Worm (Caenorhabditis elegans) whole organism, L2 larva: Measurements from ENCODE around the gene Y37D8A.26.

ENCODE experiments used
- F13H6.1 ChIP-seq: sonication (generic microtip); optimal IDR thresholded peaks from 2 replicates; lab custom pipeline; 2016; ENCODE audit warnings: missing genetic modification characterization, missing compliant biosample characterization
- Y55F3AM.14 ChIP-seq: fragments of 200-800 bp; sonication (Bioruptor generic); optimal IDR thresholded peaks from 2 replicates; lab custom pipeline; 2018; ENCODE audit warnings: mild to moderate bottlenecking, missing genetic modification characterization, missing compliant biosample characterization
- ZK546.5 ChIP-seq: sonication (generic microtip); optimal IDR thresholded peaks from 2 replicates; lab custom pipeline; 2017; ENCODE audit warnings: missing biosample characterization, missing genetic modification characterization
- aly-2 ChIP-seq: fragments of 150-350 bp; optimal IDR thresholded peaks from 2 replicates; lab custom pipeline; 2014; ENCODE audit warnings: missing biosample characterization, missing genetic modification characterization
- blmp-1 ChIP-seq: sonication (generic microtip); optimal IDR thresholded peaks from 2 replicates; lab custom pipeline; 2017; ENCODE audit warnings: missing genetic modification characterization, mild to moderate bottlenecking, missing compliant biosample characterization, antibody characterized with exemption, moderate library complexity; ENCODE audit not compliant: insufficient read depth
- ceh-82 ChIP-seq: fragments of 150-350 bp; optimal IDR thresholded peaks from 2 replicates; lab custom pipeline; 2014; ENCODE audit warnings: missing biosample characterization, missing genetic modification characterization
- dmd-4 ChIP-seq: sonication (generic microtip); optimal IDR thresholded peaks from 2 replicates; lab custom pipeline; 2017; ENCODE audit warnings: missing biosample characterization, missing genetic modification characterization
- egl-27 ChIP-seq: sonication (generic microtip); optimal IDR thresholded peaks from 3 replicates; lab custom pipeline; 2017; ENCODE audit warnings: missing biosample characterization, missing genetic modification reagents, missing genetic modification characterization
- elt-1 ChIP-seq: fragments of 150-350 bp; optimal IDR thresholded peaks from 2 replicates; lab custom pipeline; 2014; ENCODE audit warnings: missing biosample characterization, missing genetic modification characterization
- elt-3 ChIP-seq: sonication (generic microtip); optimal IDR thresholded peaks from 2 replicates; lab custom pipeline; 2017; ENCODE audit warnings: missing biosample characterization, missing genetic modification characterization
- fos-1 ChIP-seq: fragments of 150-350 bp; optimal IDR thresholded peaks from 2 replicates; lab custom pipeline; 2014; ENCODE audit warnings: missing biosample characterization, missing genetic modification characterization
- gmeb-1 ChIP-seq: fragments of 150-350 bp; optimal IDR thresholded peaks from 2 replicates; lab custom pipeline; 2014; ENCODE audit warnings: missing biosample characterization, missing genetic modification characterization
- lin-11 ChIP-seq: fragments of 150-350 bp; sonication (generic microtip); optimal IDR thresholded peaks from 2 replicates; lab custom pipeline; 2014; ENCODE audit warnings: missing biosample characterization, missing genetic modification characterization, inconsistent platforms, mixed read lengths
- lin-13 ChIP-seq: fragments of 150-350 bp; optimal IDR thresholded peaks from 2 replicates; lab custom pipeline; 2014; ENCODE audit warnings: missing biosample characterization, missing genetic modification reagents, missing genetic modification characterization
- lin-39 ChIP-seq: fragments of 150-350 bp; optimal IDR thresholded peaks from 2 replicates; lab custom pipeline; 2014; ENCODE audit warnings: missing biosample characterization, missing genetic modification reagents, missing genetic modification characterization
- mab-5 ChIP-seq: fragments of 150-350 bp; optimal IDR thresholded peaks from 2 replicates; lab custom pipeline; 2014; ENCODE audit warnings: missing biosample characterization, missing genetic modification characterization
- mbf-1 ChIP-seq: sonication (generic microtip); optimal IDR thresholded peaks from 2 replicates; lab custom pipeline; 2017; ENCODE audit warnings: missing biosample characterization, missing genetic modification characterization
- nhr-11 ChIP-seq: fragments of 150-350 bp; optimal IDR thresholded peaks from 2 replicates; lab custom pipeline; 2014; ENCODE audit warnings: missing biosample characterization, missing genetic modification characterization
- nhr-12 ChIP-seq: fragments of 150-350 bp; optimal IDR thresholded peaks from 2 replicates; lab custom pipeline; 2014; ENCODE audit warnings: missing biosample characterization, missing genetic modification characterization
- nhr-21 ChIP-seq: fragments of 150-350 bp; optimal IDR thresholded peaks from 2 replicates; lab custom pipeline; 2014; ENCODE audit warnings: missing biosample characterization, missing genetic modification characterization
- nhr-237 ChIP-seq: fragments of 150-350 bp; optimal IDR thresholded peaks from 2 replicates; lab custom pipeline; 2014; ENCODE audit warnings: missing biosample characterization, missing genetic modification characterization
- nhr-25 ChIP-seq: fragments of 150-350 bp; sonication (generic microtip); optimal IDR thresholded peaks from 3 replicates; lab custom pipeline; 2014; ENCODE audit warnings: missing biosample characterization, missing genetic modification characterization
- peb-1 ChIP-seq: fragments of 150-350 bp; optimal IDR thresholded peaks from 2 replicates; lab custom pipeline; 2014; ENCODE audit warnings: missing biosample characterization, missing genetic modification characterization
- sem-4 ChIP-seq: fragments of 150-350 bp; optimal IDR thresholded peaks from 2 replicates; lab custom pipeline; 2014; ENCODE audit warnings: missing biosample characterization, missing genetic modification reagents, missing genetic modification characterization
- sma-3 ChIP-seq: sonication (generic microtip); optimal IDR thresholded peaks from 2 replicates; lab custom pipeline; 2016; ENCODE audit warnings: missing genetic modification reagents, missing genetic modification characterization, missing compliant biosample characterization
- sma-9 ChIP-seq, 2 experiments: fragments of 150-350 bp in 1 of 2; sonication (generic microtip) in 1 of 2; optimal IDR thresholded peaks; 2 replicates each; lab custom pipeline; 2014 to 2016; ENCODE audit warnings: missing genetic modification characterization in 2 of 2, mild to moderate bottlenecking in 1 of 2, missing biosample characterization in 1 of 2, missing compliant biosample characterization in 1 of 2, missing genetic modification reagents in 1 of 2, moderate library complexity in 1 of 2
- unc-39 ChIP-seq: fragments of 150-350 bp; optimal IDR thresholded peaks from 2 replicates; lab custom pipeline; 2014; ENCODE audit warnings: missing biosample characterization, missing genetic modification characterization
- unc-55 ChIP-seq: fragments of 150-350 bp; sonication (generic microtip); optimal IDR thresholded peaks from 3 replicates; lab custom pipeline; 2014; ENCODE audit warnings: missing biosample characterization, missing genetic modification reagents, missing genetic modification characterization
- unc-62 ChIP-seq: fragments of 150-350 bp; optimal IDR thresholded peaks from 2 replicates; lab custom pipeline; 2014; ENCODE audit warnings: missing biosample characterization, missing genetic modification reagents, missing genetic modification characterization
- ztf-1 ChIP-seq: fragments of 200-800 bp; sonication (Bioruptor generic); conservative IDR thresholded peaks from 2 replicates; pipeline ENCODE4 v1.3.6; 2022; ENCODE audit warnings: missing genetic modification characterization, missing compliant biosample characterization
- ztf-11 ChIP-seq: sonication (generic microtip); optimal IDR thresholded peaks from 2 replicates; lab custom pipeline; 2017; ENCODE audit warnings: missing biosample characterization, missing genetic modification characterization
- ztf-4 ChIP-seq: fragments of 150-350 bp; optimal IDR thresholded peaks from 2 replicates; lab custom pipeline; 2014; ENCODE audit warnings: missing biosample characterization, missing genetic modification characterization

Y37D8A.26 gene

ce11 chrIII:12838299-12838698 lies 18.2 kb downstream of the Y37D8A.26 start:
- TF ChIP-seq Y55F3AM.14 (GFP tag; lab: Kevin White, UChicago) (no peak), nhr-21 (tag; lab: Kevin White, UChicago) (no peak), ztf-4 (tag; lab: Kevin White, UChicago) (no peak), nhr-25 (tag; lab: Kevin White, UChicago) (no peak), nhr-237 (tag; lab: Kevin White, UChicago) (no peak), nhr-11 (tag; lab: Kevin White, UChicago) (no peak), peb-1 (tag; lab: Kevin White, UChicago) (no peak), lin-39 (tag; lab: Kevin White, UChicago) (no peak), sem-4 (tag; lab: Kevin White, UChicago) (no peak), mbf-1 (tag; lab: Kevin White, UChicago) (no peak), blmp-1 (no peak), ZK546.5 (tag; lab: Kevin White, UChicago) (no peak), nhr-12 (tag; lab: Kevin White, UChicago) (no peak), dmd-4 (tag; lab: Kevin White, UChicago) (no peak)

- TF ChIP-seq nhr-11 (tag; lab: Kevin White, UChicago) (no peak), elt-3 (no peak), sem-4 (tag; lab: Kevin White, UChicago) (no peak), nhr-12 (tag; lab: Kevin White, UChicago) (no peak)
These were observed 19.7 kb downstream of the Y37D8A.26 start for ce11 chrIII:12836742-12837285.

ce11 chrIII:12833079-12833478 lies 23.4 kb downstream of the Y37D8A.26 start:
- peak; percentile 28 for TF ChIP-seq fos-1 (tag; lab: Kevin White, UChicago)
- no peak for TF ChIP-seq elt-1 (tag; lab: Kevin White, UChicago)
- no peak for TF ChIP-seq sma-3 (GFP tag; lab: Kevin White, UChicago)
- TF ChIP-seq nhr-12 (tag; lab: Kevin White, UChicago), result no peak
- TF ChIP-seq sma-9 (GFP tag; optimal IDR thresholded peaks at IDR 0.05; lab: Kevin White, UChicago), result peak; percentile 65
- TF ChIP-seq sma-9 (tag; optimal IDR thresholded peaks at IDR 0.05; lab: Kevin White, UChicago), result no peak
- no peak for TF ChIP-seq mbf-1 (tag; lab: Kevin White, UChicago)

ce11 chrIII:12831696-12832095 lies 24.8 kb downstream of the Y37D8A.26 start:
- peak; percentile 39 for TF ChIP-seq fos-1 (tag; lab: Kevin White, UChicago)
- TF ChIP-seq egl-27 (tag; lab: Kevin White, UChicago), result no peak
- peak; percentile 39 for TF ChIP-seq sma-9 (GFP tag; optimal IDR thresholded peaks at IDR 0.05; lab: Kevin White, UChicago)
- TF ChIP-seq sma-9 (tag; optimal IDR thresholded peaks at IDR 0.05; lab: Kevin White, UChicago), result no peak
- TF ChIP-seq, all 48 proteins: peak for 2

ce11 chrIII:12829068-12829467 lies 27.5 kb downstream of the Y37D8A.26 start, which contains the start of gene Y37D8A.3:
Gene Y37D8A.3 (plus strand): TSS chrIII:12829368.
- no peak for TF ChIP-seq peb-1 (tag; lab: Kevin White, UChicago)
- TF ChIP-seq nhr-25 (tag; lab: Kevin White, UChicago), result no peak
- TF ChIP-seq lin-39 (tag; lab: Kevin White, UChicago), result no peak
- no peak for TF ChIP-seq fos-1 (tag; lab: Kevin White, UChicago)
- TF ChIP-seq nhr-11 (tag; lab: Kevin White, UChicago), result no peak
- no peak for TF ChIP-seq gmeb-1 (tag; lab: Kevin White, UChicago)
- no peak for TF ChIP-seq Y55F3AM.14 (GFP tag; lab: Kevin White, UChicago)
- TF ChIP-seq mab-5, result no peak
- no peak for TF ChIP-seq blmp-1
- no peak for TF ChIP-seq ztf-1
- no peak for TF ChIP-seq lin-13
- TF ChIP-seq unc-55 (GFP tag; lab: Kevin White, UChicago), result no peak
- TF ChIP-seq aly-2 (tag; lab: Kevin White, UChicago), result no peak
- no peak for TF ChIP-seq ceh-82
- TF ChIP-seq nhr-21 (tag; lab: Kevin White, UChicago), result no peak
- no peak for TF ChIP-seq unc-62 (GFP tag; lab: Kevin White, UChicago)
- TF ChIP-seq, all 48 proteins: peak for 0

- TF ChIP-seq ztf-11 (tag; lab: Kevin White, UChicago) (no peak), gmeb-1 (tag; lab: Kevin White, UChicago) (no peak), sma-9 (GFP tag; optimal IDR thresholded peaks at IDR 0.05; lab: Kevin White, UChicago) (no peak), sma-9 (tag; optimal IDR thresholded peaks at IDR 0.05; lab: Kevin White, UChicago) (no peak), lin-11 (tag; lab: Kevin White, UChicago) (no peak), F13H6.1 (tag; lab: Kevin White, UChicago) (no peak), sma-3 (GFP tag; lab: Kevin White, UChicago) (no peak), unc-39 (tag; lab: Kevin White, UChicago) (no peak), peb-1 (tag; lab: Kevin White, UChicago) (no peak), mbf-1 (tag; lab: Kevin White, UChicago) (no peak)
These were observed 33.8 kb downstream of the Y37D8A.26 start for ce11 chrIII:12822608-12823261.
